Worm (Caenorhabditis elegans): Measurements from ENCODE around the gene nlp-51.

nlp-51 gene

ce11 chrII:11279971-11280370 is 39.5 kb downstream of the nlp-51 start:
- peak; percentile 93 for TF ChIP-seq nfya-1 (tag; optimal IDR thresholded peaks at IDR 0.05)
- no peak for TF ChIP-seq elt-2 (tag; optimal IDR thresholded peaks at IDR 0.05)

- TF ChIP-seq ceh-30 (tag; optimal IDR thresholded peaks at IDR 0.05), result no peak
- TF ChIP-seq pat-9 (tag; optimal IDR thresholded peaks at IDR 0.05), result no peak
- TF ChIP-seq hlh-15 (tag; optimal IDR thresholded peaks at IDR 0.05), result no peak
- no peak for TF ChIP-seq fkh-10 (GFP tag; optimal IDR thresholded peaks at IDR 0.05)
- no peak for TF ChIP-seq hlh-13 (GFP tag; optimal IDR thresholded peaks at IDR 0.05)
- TF ChIP-seq pros-1 (tag; optimal IDR thresholded peaks at IDR 0.05), result no peak
- TF ChIP-seq ceh-34 (tag; optimal IDR thresholded peaks at IDR 0.05), result no peak
- no peak for TF ChIP-seq pqm-1 (tag; optimal IDR thresholded peaks at IDR 0.05)
- TF ChIP-seq pha-2 (tag; optimal IDR thresholded peaks at IDR 0.05), result no peak
- TF ChIP-seq ceh-6 (GFP tag; optimal IDR thresholded peaks at IDR 0.05), result no peak
- TF ChIP-seq C38D4.7 (GFP tag; optimal IDR thresholded peaks at IDR 0.05), result no peak
- TF ChIP-seq tbx-7 (tag; optimal IDR thresholded peaks at IDR 0.05), result no peak
- TF ChIP-seq unc-42 (tag; optimal IDR thresholded peaks at IDR 0.05), result no peak
- no peak for TF ChIP-seq ceh-19 (GFP tag; optimal IDR thresholded peaks at IDR 0.05)
- TF ChIP-seq fax-1 (tag; optimal IDR thresholded peaks at IDR 0.05), result no peak
- TF ChIP-seq ztf-16 (tag; optimal IDR thresholded peaks at IDR 0.05), result no peak
Observed at ce11 chrII:11276879-11277278, 42.6 kb downstream of the nlp-51 start.

DNA sequence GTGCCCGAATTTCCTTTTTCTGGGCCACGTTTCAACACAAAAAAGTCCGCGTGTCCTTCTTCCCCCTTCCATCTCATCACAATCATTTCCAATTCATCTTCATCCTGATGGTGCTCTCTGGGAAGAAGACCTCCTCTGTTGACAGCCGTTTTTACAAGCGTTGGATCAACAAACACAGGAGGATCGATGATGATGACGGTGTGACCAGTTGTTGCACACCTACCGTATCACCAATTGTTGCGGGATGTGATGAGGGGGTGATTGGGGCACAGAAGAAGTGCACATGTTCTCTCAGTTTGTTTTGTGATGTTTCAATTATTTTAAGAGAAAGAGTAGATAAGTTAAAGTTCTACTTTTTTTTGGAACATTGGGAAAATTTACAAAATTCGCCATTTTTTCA is 44.0 kb downstream of the nlp-51 start:
- TF ChIP-seq Y22D7AL.16 (tag; optimal IDR thresholded peaks at IDR 0.05), result no peak
- no peak for TF ChIP-seq hlh-30 (tag; optimal IDR thresholded peaks at IDR 0.05; ENCODE audit: insufficient read depth)
- no peak for TF ChIP-seq C08G9.2 (tag; optimal IDR thresholded peaks at IDR 0.05)
- TF ChIP-seq eyg-1 (tag; optimal IDR thresholded peaks at IDR 0.05), result no peak
- no peak for TF ChIP-seq elt-4 (tag; optimal IDR thresholded peaks at IDR 0.05)

ce11 chrII:11274876-11275275 is 44.6 kb downstream of the nlp-51 start:
- TF ChIP-seq unc-55 (GFP tag; optimal IDR thresholded peaks at IDR 0.05), result peak; percentile 59
- TF ChIP-seq ceh-19 (GFP tag; optimal IDR thresholded peaks at IDR 0.05), result no peak

DNA sequence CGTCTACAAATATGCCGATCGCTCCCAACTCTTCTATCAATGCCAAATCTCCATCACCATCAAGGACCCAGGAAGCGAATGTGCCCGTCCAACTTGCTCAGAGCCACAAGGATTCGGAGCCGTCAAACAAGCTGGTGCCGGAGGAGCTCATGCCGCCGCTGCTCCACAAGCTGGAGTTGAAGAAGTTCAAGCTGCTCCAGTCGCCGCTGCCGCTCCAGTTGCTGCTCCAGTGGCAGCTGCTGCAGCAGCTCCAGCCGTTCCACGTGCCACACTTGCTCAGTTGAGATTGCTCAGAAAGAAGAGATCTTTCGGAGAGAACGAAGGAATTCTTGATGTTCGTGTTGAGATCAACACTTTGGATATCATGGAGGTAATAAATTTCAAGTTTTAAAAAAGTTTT is 48.7 kb downstream of the nlp-51 start:
- no peak for TF ChIP-seq ceh-30 (tag; optimal IDR thresholded peaks at IDR 0.05)
- no peak for TF ChIP-seq fkh-6 (tag; optimal IDR thresholded peaks at IDR 0.05)
- no peak for TF ChIP-seq pha-4 (tag; optimal IDR thresholded peaks at IDR 0.05)
- no peak for TF ChIP-seq lin-11 (tag; optimal IDR thresholded peaks at IDR 0.05)
- no peak for TF ChIP-seq unc-55 (GFP tag; optimal IDR thresholded peaks at IDR 0.05)
- TF ChIP-seq hlh-6 (tag; optimal IDR thresholded peaks at IDR 0.05), result no peak
- no peak for TF ChIP-seq fkh-10 (GFP tag; optimal IDR thresholded peaks at IDR 0.05)
- TF ChIP-seq Y22D7AL.16 (tag; optimal IDR thresholded peaks at IDR 0.05), result no peak
- no peak for TF ChIP-seq nfya-1 (tag; optimal IDR thresholded peaks at IDR 0.05)
- no peak for TF ChIP-seq elt-2 (tag; optimal IDR thresholded peaks at IDR 0.05)

All from whole organism, late embryonic.